Worm (Caenorhabditis elegans): ENCODE measurements around the gene best-15.

best-15 gene

ce11 chrIV:10852403-10852802, 20.4 kb upstream of the best-15 start:
- TF ChIP-seq hmg-1.2 (GFP tag; IDR thresholded peaks at IDR 0.05) (peak; percentile 25; the same call in 1 of the 2 replicates), mes-4 (tag; optimal IDR thresholded peaks at IDR 0.05) (no peak), ceh-27 (GFP tag; optimal IDR thresholded peaks at IDR 0.05) (no peak), F49E8.2 (tag; optimal IDR thresholded peaks at IDR 0.05; ENCODE audit: insufficient read depth) (no peak), zim-3 (tag; optimal IDR thresholded peaks at IDR 0.05) (no peak)

DNA sequence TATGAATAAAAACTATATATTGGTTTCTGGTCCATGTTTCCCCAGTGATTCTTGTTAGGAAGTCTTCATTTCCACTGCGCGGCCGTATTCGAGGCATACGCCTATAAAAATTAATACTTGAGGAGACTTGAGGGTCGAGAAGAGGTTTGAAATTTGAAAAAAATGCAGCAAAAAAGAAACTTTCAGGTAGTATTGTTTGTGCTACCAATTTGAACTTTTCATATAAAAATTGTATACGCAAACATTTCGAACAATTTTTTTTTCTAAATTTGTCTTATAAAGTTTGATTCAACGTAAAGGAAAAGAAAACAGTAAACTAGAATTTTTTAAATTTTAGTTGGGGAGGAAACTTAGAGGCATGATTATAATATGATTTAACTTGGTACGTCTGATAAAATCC, 19.8 kb upstream of the best-15 start, which contains the start of gene T11G6.4:
Gene T11G6.4 (minus strand): TSS at position 101 of the 400 bp plus-strand sequence.
- TF ChIP-seq nfya-2 (GFP tag; IDR thresholded peaks at IDR 0.05) (no peak), hlh-12 (tag; optimal IDR thresholded peaks at IDR 0.05) (no peak), sdz-38 (tag; optimal IDR thresholded peaks at IDR 0.05) (no peak), zim-3 (tag; optimal IDR thresholded peaks at IDR 0.05) (no peak), snpc-4 (GFP tag; optimal IDR thresholded peaks at IDR 0.05) (no peak), snpc-4 (tag; optimal IDR thresholded peaks at IDR 0.05) (no peak), B0336.3 (GFP tag; IDR thresholded peaks at IDR 0.05) (no peak), unc-62 (GFP tag; optimal IDR thresholded peaks at IDR 0.05) (no peak), ceh-91 (GFP tag; IDR thresholded peaks at IDR 0.05) (no peak)

DNA sequence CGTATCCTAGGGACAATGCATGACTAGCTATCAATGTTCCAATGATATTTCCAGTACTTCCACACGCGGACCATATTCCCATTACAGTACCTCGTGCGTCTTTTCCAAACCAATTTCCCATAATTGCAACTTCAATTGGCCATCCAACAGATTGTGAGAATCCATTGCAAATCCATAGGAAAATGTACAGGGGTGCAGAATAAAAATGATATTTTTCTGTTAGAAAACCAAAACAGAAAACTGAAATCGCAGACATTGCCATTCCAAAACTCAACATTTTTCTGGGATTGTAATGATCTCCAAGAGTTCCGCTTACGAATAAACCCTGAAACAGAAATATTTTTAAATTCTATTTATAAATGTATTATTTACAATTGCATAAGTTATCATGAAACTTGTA, 19.1 kb upstream of the best-15 start:
- TF ChIP-seq snpc-4 (GFP tag; optimal IDR thresholded peaks at IDR 0.05) = no peak
- no peak for TF ChIP-seq snpc-4 (tag; optimal IDR thresholded peaks at IDR 0.05)
- TF ChIP-seq lin-35 (GFP tag; optimal IDR thresholded peaks at IDR 0.05) = no peak
- TF ChIP-seq ztf-25 (GFP tag; IDR thresholded peaks at IDR 0.05) = no peak
- TF ChIP-seq snpc-1.1 (tag; optimal IDR thresholded peaks at IDR 0.05; ENCODE audit: insufficient read depth) = no peak
- TF ChIP-seq atf-7 (tag; optimal IDR thresholded peaks at IDR 0.05) = no peak

DNA sequence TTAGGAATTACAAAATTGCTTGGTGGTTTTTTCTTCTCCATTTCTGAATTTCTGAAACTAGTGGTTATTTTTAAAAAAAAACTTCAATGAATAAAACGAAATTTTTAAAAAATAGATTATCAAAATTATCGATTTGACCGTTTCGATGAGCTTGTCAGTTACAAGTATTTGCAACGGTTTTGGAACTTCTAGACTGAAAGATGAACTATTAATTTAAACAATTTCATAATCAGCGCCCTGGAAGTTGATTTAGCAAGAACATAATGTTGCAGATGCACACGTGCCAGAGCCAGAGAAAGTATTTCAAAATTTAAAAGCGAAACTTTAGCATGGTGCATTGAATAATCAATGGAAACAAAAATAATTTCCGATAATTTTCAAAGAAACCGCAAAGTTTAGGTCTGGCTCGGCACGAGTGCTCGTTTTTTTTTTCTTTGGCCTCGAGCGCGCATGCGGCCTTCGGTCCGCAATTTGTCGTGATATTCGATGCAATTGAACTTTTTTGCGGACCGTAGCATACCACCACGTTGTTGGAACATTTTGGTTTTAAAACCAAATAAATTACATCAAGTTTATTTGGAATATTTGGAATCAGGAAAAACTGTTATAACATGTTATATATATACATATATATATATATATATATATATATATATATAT, 10.8 kb upstream of the best-15 start, which contains the start of gene T11G6.5:
Gene T11G6.5 (minus strand): TSS at position 51 of the 660 bp plus-strand sequence.
- TF ChIP-seq F23B12.7 (tag; optimal IDR thresholded peaks at IDR 0.05; ENCODE audit: insufficient read depth) (peak; percentile 44), hmg-1.2 (GFP tag; IDR thresholded peaks at IDR 0.05) (peak; percentile 24; the same call in 1 of the 2 replicates), ZK185.1 (tag; optimal IDR thresholded peaks at IDR 0.05; ENCODE audit: poor library complexity, severe bottlenecking) (no peak), ztf-6 (GFP tag; IDR thresholded peaks at IDR 0.05) (no peak), nhr-80 (tag; optimal IDR thresholded peaks at IDR 0.05) (peak; percentile 1), snpc-4 (GFP tag; optimal IDR thresholded peaks at IDR 0.05) (no peak), snpc-4 (tag; optimal IDR thresholded peaks at IDR 0.05) (peak in 1 of 4 experiments; percentile 13), lsl-1 (GFP tag; optimal IDR thresholded peaks at IDR 0.05) (peak; percentile 50), ama-1 (optimal IDR thresholded peaks at IDR 0.05) (no peak), ama-1 (GFP tag; optimal IDR thresholded peaks at IDR 0.05) (no peak), mcd-1 (GFP tag; IDR thresholded peaks at IDR 0.05) (peak; percentile 24; the same call in 1 of the 2 replicates), dox-1 (GFP tag; IDR thresholded peaks at IDR 0.05) (0 out of 2 replicates have a peak, but pooled peaks have one; percentile 28), snpc-1.1 (tag; optimal IDR thresholded peaks at IDR 0.05; ENCODE audit: insufficient read depth) (no peak), attf-5 (GFP tag; optimal IDR thresholded peaks at IDR 0.05) (peak; percentile 47), hmg-20 (GFP tag; IDR thresholded peaks at IDR 0.05) (no peak)

ce11 chrIV:10842232-10842631, 10.2 kb upstream of the best-15 start:
- TF ChIP-seq sea-2 (GFP tag; IDR thresholded peaks at IDR 0.05) (no peak), C17E4.6 (GFP tag; IDR thresholded peaks at IDR 0.05) (0 out of 2 replicates have a peak, but pooled peaks have one; percentile 46), F49E8.2 (tag; optimal IDR thresholded peaks at IDR 0.05; ENCODE audit: insufficient read depth) (peak; percentile 29), nfyb-1 (GFP tag; IDR thresholded peaks at IDR 0.05) (peak; percentile 18; the same call in 1 of the 2 replicates), F37B4.10 (GFP tag; IDR thresholded peaks at IDR 0.05) (no peak), dox-1 (GFP tag; IDR thresholded peaks at IDR 0.05) (peak; percentile 40), ets-4 (GFP tag; optimal IDR thresholded peaks at IDR 0.05) (no peak), lsl-1 (GFP tag; optimal IDR thresholded peaks at IDR 0.05) (peak; percentile 57), ceh-100 (GFP tag; IDR thresholded peaks at IDR 0.05) (0 out of 2 replicates have a peak, but pooled peaks have one; percentile 15), F39B2.1 (GFP tag; IDR thresholded peaks at IDR 0.05) (0 out of 2 replicates have a peak, but pooled peaks have one; percentile 7), rcor-1 (GFP tag; IDR thresholded peaks at IDR 0.05) (peak; percentile 31; the same call in 1 of the 2 replicates), Y53G8AR.9 (GFP tag; conservative IDR thresholded peaks at IDR 0.05) (peak; percentile 73; the same call in 1 of the 2 replicates), hmg-1.2 (GFP tag; IDR thresholded peaks at IDR 0.05) (peak; percentile 16; the same call in 1 of the 2 replicates), egl-18 (GFP tag; IDR thresholded peaks at IDR 0.05) (no peak), him-1 (tag; optimal IDR thresholded peaks at IDR 0.05) (no peak), egl-44 (GFP tag; IDR thresholded peaks at IDR 0.05) (0 out of 2 replicates have a peak, but pooled peaks have one; percentile 36)
